Worm (Caenorhabditis elegans) whole organism, L3 larva: ENCODE measurements around the gene C38C10.3.

Experiments
- R02D3.7 ChIP-seq: fragments of 150-350 bp; optimal IDR thresholded peaks from 2 replicates; lab custom pipeline; 2014; ENCODE audit warnings: missing biosample characterization, missing genetic modification characterization
- ZK546.5 ChIP-seq: sonication (generic microtip); optimal IDR thresholded peaks from 2 replicates; lab custom pipeline; 2017; ENCODE audit warnings: missing biosample characterization, missing genetic modification characterization
- ama-1 ChIP-seq: fragments of 150-350 bp; optimal IDR thresholded peaks from 2 replicates; lab custom pipeline; 2018
- ceh-16 ChIP-seq: sonication (generic microtip); optimal IDR thresholded peaks from 2 replicates; lab custom pipeline; 2017; ENCODE audit warnings: missing biosample characterization, missing genetic modification characterization
- ceh-28 ChIP-seq: fragments of 150-350 bp; optimal IDR thresholded peaks from 2 replicates; lab custom pipeline; 2014; ENCODE audit warnings: missing biosample characterization, missing genetic modification reagents, missing genetic modification characterization
- ceh-82 ChIP-seq: fragments of 150-350 bp; optimal IDR thresholded peaks from 2 replicates; lab custom pipeline; 2014; ENCODE audit warnings: missing biosample characterization, missing genetic modification characterization
- ceh-9 ChIP-seq: sonication (generic microtip); optimal IDR thresholded peaks from 2 replicates; lab custom pipeline; 2018; ENCODE audit warnings: missing biosample characterization, missing genetic modification characterization
- egl-27 ChIP-seq: sonication (generic microtip); optimal IDR thresholded peaks from 4 replicates; lab custom pipeline; 2017; ENCODE audit warnings: missing biosample characterization, missing genetic modification reagents, missing genetic modification characterization
- egl-5 ChIP-seq: fragments of 150-350 bp; optimal IDR thresholded peaks from 2 replicates; lab custom pipeline; 2017; ENCODE audit warnings: missing biosample characterization, missing genetic modification reagents, missing genetic modification characterization, inconsistent platforms
- elt-1 ChIP-seq: fragments of 150-350 bp; optimal IDR thresholded peaks from 2 replicates; lab custom pipeline; 2014; ENCODE audit warnings: missing biosample characterization, missing genetic modification characterization
- elt-2 ChIP-seq: sonication (generic microtip); optimal IDR thresholded peaks from 2 replicates; lab custom pipeline; 2016; ENCODE audit warnings: missing genetic modification reagents, mild to moderate bottlenecking, missing genetic modification characterization, missing compliant biosample characterization
- eor-1 ChIP-seq, 2 experiments: fragments of 150-350 bp; optimal IDR thresholded peaks; 2 replicates each; lab custom pipeline; 2014 to 2018; ENCODE audit warnings: missing biosample characterization in 2 of 2, missing genetic modification characterization in 2 of 2
- fkh-10 ChIP-seq: sonication (generic microtip); optimal IDR thresholded peaks from 2 replicates; lab custom pipeline; 2017; ENCODE audit warnings: missing biosample characterization, missing genetic modification reagents, missing genetic modification characterization
- fkh-2 ChIP-seq: fragments of 150-350 bp; optimal IDR thresholded peaks from 2 replicates; lab custom pipeline; 2014; ENCODE audit warnings: missing biosample characterization, missing genetic modification reagents, missing genetic modification characterization
- lin-15B ChIP-seq: fragments of 150-350 bp; optimal IDR thresholded peaks from 2 replicates; lab custom pipeline; 2014; ENCODE audit warnings: missing biosample characterization, missing genetic modification characterization
- lin-39 ChIP-seq: fragments of 150-350 bp; optimal IDR thresholded peaks from 2 replicates; lab custom pipeline; 2018; ENCODE audit warnings: missing biosample characterization, missing genetic modification reagents, missing genetic modification characterization
- lsy-12 ChIP-seq: sonication (generic microtip); optimal IDR thresholded peaks from 2 replicates; lab custom pipeline; 2016; ENCODE audit warnings: mild to moderate bottlenecking, missing genetic modification characterization, missing compliant biosample characterization
- mdl-1 ChIP-seq: fragments of 150-350 bp; optimal IDR thresholded peaks from 2 replicates; lab custom pipeline; 2014; ENCODE audit warnings: missing biosample characterization, missing genetic modification characterization
- mml-1 ChIP-seq: fragments of 150-350 bp; sonication (generic microtip); optimal IDR thresholded peaks from 3 replicates; lab custom pipeline; 2014; ENCODE audit warnings: missing biosample characterization, missing genetic modification characterization
- nfya-1 ChIP-seq: sonication (generic microtip); optimal IDR thresholded peaks from 2 replicates; lab custom pipeline; 2017; ENCODE audit warnings: missing genetic modification characterization, mild to moderate bottlenecking, missing compliant biosample characterization, antibody characterized with exemption, moderate library complexity; ENCODE audit not compliant: insufficient read depth
- nhr-11 ChIP-seq: fragments of 150-350 bp; optimal IDR thresholded peaks from 2 replicates; lab custom pipeline; 2014; ENCODE audit warnings: missing biosample characterization, missing genetic modification characterization
- nhr-12 ChIP-seq: fragments of 150-350 bp; optimal IDR thresholded peaks from 2 replicates; lab custom pipeline; 2014; ENCODE audit warnings: missing biosample characterization, missing genetic modification characterization
- nhr-23 ChIP-seq: fragments of 150-350 bp; optimal IDR thresholded peaks from 2 replicates; lab custom pipeline; 2014; ENCODE audit warnings: missing biosample characterization, missing genetic modification reagents, missing genetic modification characterization
- nhr-237 ChIP-seq: fragments of 150-350 bp; optimal IDR thresholded peaks from 2 replicates; lab custom pipeline; 2014; ENCODE audit warnings: missing biosample characterization, missing genetic modification characterization
- nhr-25 ChIP-seq: sonication (generic microtip); optimal IDR thresholded peaks from 2 replicates; lab custom pipeline; 2017; ENCODE audit warnings: missing biosample characterization, missing genetic modification characterization
- nhr-28 ChIP-seq: fragments of 150-350 bp; optimal IDR thresholded peaks from 2 replicates; lab custom pipeline; 2014; ENCODE audit warnings: missing biosample characterization, missing genetic modification characterization
- nhr-43 ChIP-seq: sonication (generic microtip); optimal IDR thresholded peaks from 2 replicates; lab custom pipeline; 2016; ENCODE audit warnings: mild to moderate bottlenecking, missing genetic modification characterization, missing compliant biosample characterization; ENCODE audit not compliant: poor library complexity, severe bottlenecking
- nhr-67 ChIP-seq: fragments of 150-350 bp; optimal IDR thresholded peaks from 2 replicates; lab custom pipeline; 2014; ENCODE audit warnings: missing biosample characterization, missing genetic modification characterization
- nhr-77 ChIP-seq: fragments of 150-350 bp; optimal IDR thresholded peaks from 2 replicates; lab custom pipeline; 2014; ENCODE audit warnings: missing biosample characterization, missing genetic modification characterization
- pha-4 ChIP-seq: fragments of 150-350 bp; optimal IDR thresholded peaks from 2 replicates; lab custom pipeline; 2014; ENCODE audit warnings: missing biosample characterization, missing genetic modification reagents, missing genetic modification characterization
- sea-2 ChIP-seq: fragments of 150-350 bp; sonication (generic microtip); optimal IDR thresholded peaks from 4 replicates; lab custom pipeline; 2014; ENCODE audit warnings: missing biosample characterization, missing genetic modification reagents, missing genetic modification characterization
- skn-1 ChIP-seq: fragments of 150-350 bp; optimal IDR thresholded peaks from 2 replicates; lab custom pipeline; 2014; ENCODE audit warnings: missing biosample characterization, missing genetic modification characterization
- snpc-4 ChIP-seq: fragments of 150-350 bp; optimal IDR thresholded peaks from 2 replicates; lab custom pipeline; 2014; ENCODE audit warnings: missing biosample characterization, missing genetic modification characterization
- unc-39 ChIP-seq: sonication (generic microtip); optimal IDR thresholded peaks from 4 replicates; lab custom pipeline; 2017; ENCODE audit warnings: missing biosample characterization, missing genetic modification characterization
- unc-62 ChIP-seq: fragments of 150-350 bp; sonication (generic microtip); optimal IDR thresholded peaks from 4 replicates; lab custom pipeline; 2014; ENCODE audit warnings: missing biosample characterization, missing genetic modification reagents, missing genetic modification characterization
- zag-1 ChIP-seq: fragments of 150-350 bp; optimal IDR thresholded peaks from 2 replicates; lab custom pipeline; 2014; ENCODE audit warnings: missing biosample characterization, missing genetic modification characterization
- ztf-11 ChIP-seq: fragments of 150-350 bp; optimal IDR thresholded peaks from 2 replicates; lab custom pipeline; 2014; ENCODE audit warnings: missing biosample characterization, missing genetic modification characterization
- ztf-4 ChIP-seq: fragments of 150-350 bp; optimal IDR thresholded peaks from 2 replicates; lab custom pipeline; 2014; ENCODE audit warnings: missing biosample characterization, missing genetic modification characterization

C38C10.3 gene

DNA sequence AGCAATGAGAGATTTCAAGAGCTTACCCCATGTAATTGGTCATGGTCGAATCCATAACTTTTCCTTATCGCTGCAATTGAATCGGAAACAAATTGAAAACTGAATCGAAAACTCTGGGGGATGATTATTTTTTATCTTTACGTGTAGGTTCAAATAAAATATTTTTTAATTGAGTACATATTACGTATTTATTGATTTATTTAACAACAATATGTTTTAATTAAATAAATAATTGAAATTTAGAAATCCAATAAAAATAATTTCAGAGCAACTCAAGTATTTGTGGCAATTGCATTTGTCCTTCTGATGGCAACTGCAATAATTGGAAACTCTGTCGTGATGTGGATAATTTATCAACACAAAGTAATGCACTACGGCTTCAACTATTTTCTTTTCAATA lies at the start of gene C38C10.3:
Gene C38C10.3, minus strand, starts transcription at position 101 of the 400 bp plus-strand sequence.
- TF ChIP-seq egl-5 (tag; lab: Kevin White, UChicago) (no peak), lsy-12 (tag; lab: Kevin White, UChicago) (no peak), nhr-237 (tag; lab: Kevin White, UChicago) (no peak), mml-1 (no peak), nhr-67 (no peak), nhr-11 (no peak), lin-39 (tag; lab: Kevin White, UChicago) (no peak), ceh-9 (tag; lab: Kevin White, UChicago) (no peak), eor-1 (tag; optimal IDR thresholded peaks at IDR 0.05; lab: Kevin White, UChicago) (no peak), nhr-77 (tag; lab: Kevin White, UChicago) (no peak), nhr-43 (tag; lab: Kevin White, UChicago) (no peak)

DNA sequence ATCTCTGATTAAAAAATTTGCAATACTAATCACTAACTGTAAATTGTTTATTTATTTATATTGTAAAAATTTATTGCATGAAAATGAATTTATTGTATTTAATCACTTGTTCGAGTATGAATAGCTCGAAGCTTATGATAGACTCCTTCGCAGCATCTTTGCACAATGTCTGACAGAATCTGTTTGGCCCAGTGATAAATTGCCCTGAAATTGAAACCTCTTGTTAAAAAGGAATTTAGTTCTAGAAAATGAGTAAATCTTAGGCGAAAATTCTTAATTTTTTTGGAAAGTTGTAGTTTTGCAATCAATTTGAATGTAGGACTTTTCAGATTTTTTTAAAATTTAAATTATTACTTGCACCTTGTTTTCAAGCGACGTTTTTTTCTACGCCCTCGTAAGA lies 49.6 kb upstream of the C38C10.3 start:
- no peak for TF ChIP-seq fkh-10
- no peak for TF ChIP-seq ceh-9 (tag; lab: Kevin White, UChicago)
- no peak for TF ChIP-seq nhr-77 (tag; lab: Kevin White, UChicago)
- no peak for TF ChIP-seq R02D3.7
- no peak for TF ChIP-seq lsy-12 (tag; lab: Kevin White, UChicago)
- TF ChIP-seq fkh-2 (tag; lab: Kevin White, UChicago): no peak
- no peak for TF ChIP-seq elt-2 (tag; lab: Kevin White, UChicago)
- no peak for TF ChIP-seq snpc-4
- no peak for TF ChIP-seq nhr-28 (tag; lab: Kevin White, UChicago)
- TF ChIP-seq unc-39: no peak
- no peak for TF ChIP-seq ZK546.5
- no peak for TF ChIP-seq lin-39 (tag; lab: Kevin White, UChicago)
- TF ChIP-seq nfya-1: no peak
- TF ChIP-seq elt-1 (tag; lab: Kevin White, UChicago): no peak
- TF ChIP-seq skn-1 (tag; lab: Kevin White, UChicago): no peak
- no peak for TF ChIP-seq lin-15B (tag; lab: Kevin White, UChicago)
- TF ChIP-seq ama-1 (lab: Kevin White, UChicago): no peak

DNA sequence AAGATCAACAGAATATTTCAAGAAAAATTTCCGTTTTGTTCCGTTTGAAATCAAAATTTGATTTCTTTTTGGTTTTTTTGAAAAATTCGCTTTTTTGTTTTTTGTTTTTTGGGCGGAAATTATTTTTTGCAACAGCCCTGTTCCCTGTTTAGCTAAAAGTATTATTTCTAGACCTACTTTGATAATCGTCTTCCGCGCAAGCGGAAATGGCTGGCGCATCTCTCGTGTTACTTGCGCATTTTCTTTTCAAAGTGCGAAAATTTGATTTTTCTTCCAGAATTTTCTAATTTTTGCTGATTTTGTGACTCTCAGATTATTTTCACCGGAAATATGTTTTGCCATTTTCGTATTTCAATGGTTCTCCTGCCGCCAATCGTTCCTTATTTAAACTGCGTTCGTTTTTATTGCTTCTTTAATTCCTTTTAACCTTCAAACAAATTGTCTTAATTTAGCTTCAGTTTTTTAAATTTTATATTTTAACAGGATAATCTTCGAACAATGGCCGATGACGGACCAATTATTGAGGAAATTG lies 48.2 kb upstream of the C38C10.3 start, which contains the start of gene cpar-1:
Gene cpar-1, plus strand, starts transcription at position 482 of the 532 bp plus-strand sequence.
- TF ChIP-seq ceh-82 (no peak), elt-2 (tag; lab: Kevin White, UChicago) (no peak), ama-1 (lab: Kevin White, UChicago) (no peak), mdl-1 (tag; lab: Kevin White, UChicago) (no peak), nhr-23 (tag; lab: Kevin White, UChicago) (no peak), egl-5 (tag; lab: Kevin White, UChicago) (no peak), R02D3.7 (no peak), nhr-25 (tag; lab: Kevin White, UChicago) (no peak), zag-1 (tag; lab: Kevin White, UChicago) (no peak), ztf-4 (no peak), ceh-16 (tag; lab: Kevin White, UChicago) (no peak), pha-4 (tag; lab: Kevin White, UChicago) (no peak), unc-62 (GFP tag; lab: Kevin White, UChicago) (no peak), sea-2 (GFP tag; lab: Kevin White, UChicago) (no peak), nfya-1 (no peak), nhr-11 (no peak), fkh-2 (tag; lab: Kevin White, UChicago) (no peak)
- TF ChIP-seq, all 47 proteins: peak for 0

DNA sequence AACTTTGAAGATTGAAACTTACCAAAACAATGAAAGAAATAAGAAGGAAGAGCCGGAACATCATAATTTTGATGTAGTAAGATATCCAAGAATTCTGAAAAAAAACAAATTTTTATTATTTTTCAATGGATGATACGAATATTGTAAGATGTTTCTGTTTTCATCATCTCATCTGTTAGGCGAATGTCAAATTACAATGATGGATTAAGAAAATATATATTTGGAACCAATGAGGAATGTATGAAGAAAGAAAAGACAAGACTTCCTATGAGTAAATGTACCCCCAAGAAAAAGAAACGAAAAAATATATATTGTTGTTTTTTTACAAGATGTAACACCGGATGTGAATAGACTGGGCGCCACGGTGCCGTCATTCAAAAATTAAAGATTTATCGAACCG lies 40.9 kb upstream of the C38C10.3 start, which contains the start of gene T26G10.5:
Gene T26G10.5, minus strand, starts transcription at position 101 of the 400 bp plus-strand sequence.
- TF ChIP-seq egl-27 (no peak), lin-15B (tag; lab: Kevin White, UChicago) (no peak), fkh-10 (no peak), unc-39 (no peak), skn-1 (tag; lab: Kevin White, UChicago) (no peak), nhr-12 (no peak), nhr-23 (tag; lab: Kevin White, UChicago) (no peak), mdl-1 (tag; lab: Kevin White, UChicago) (no peak), nhr-237 (tag; lab: Kevin White, UChicago) (no peak), ztf-11 (no peak), ZK546.5 (no peak), nfya-1 (no peak), ceh-9 (tag; lab: Kevin White, UChicago) (no peak), ceh-28 (tag; lab: Kevin White, UChicago) (no peak), nhr-67 (no peak), ama-1 (lab: Kevin White, UChicago) (no peak), ztf-4 (no peak), nhr-28 (tag; lab: Kevin White, UChicago) (no peak), lin-39 (tag; lab: Kevin White, UChicago) (no peak), snpc-4 (no peak)
